Worm (Caenorhabditis elegans): ENCODE results near the gene C52B9.8.

DNA sequence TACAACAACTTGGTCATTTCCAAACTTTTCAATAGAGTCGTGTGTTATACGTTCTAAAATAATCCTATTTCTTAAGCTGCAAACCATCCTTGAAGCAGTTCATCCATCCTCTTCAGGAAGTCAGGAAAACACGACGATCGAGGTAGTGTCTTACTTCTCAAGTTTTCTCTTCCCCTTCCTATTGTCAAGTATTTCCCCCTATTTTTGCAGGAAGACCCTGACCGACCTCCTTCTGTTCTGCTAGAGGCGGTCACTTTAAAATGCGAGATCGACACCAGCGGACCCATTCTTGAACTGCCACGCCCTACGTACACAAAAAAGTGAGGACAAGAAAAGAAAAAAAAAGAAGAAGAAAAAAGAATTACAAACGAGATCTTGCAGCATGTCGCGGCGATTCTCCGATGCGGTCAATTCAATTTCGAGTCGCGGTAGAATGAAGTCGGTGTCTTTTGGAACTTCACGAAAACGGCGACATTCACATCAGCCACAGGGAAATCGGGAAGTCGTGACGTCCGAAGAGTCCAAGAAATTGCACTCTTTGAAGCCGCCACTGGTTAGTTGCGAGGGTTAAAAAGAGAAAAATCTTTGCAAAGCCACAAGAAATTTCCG lies 11.4 kb upstream of the C52B9.8 start:
- TF ChIP-seq skn-1 (tag; optimal IDR thresholded peaks at IDR 0.05) (no peak), egl-27 (tag; optimal IDR thresholded peaks at IDR 0.05) (no peak), madf-5 (GFP tag; IDR thresholded peaks at IDR 0.05) (no peak), tag-97 (GFP tag; IDR thresholded peaks at IDR 0.05) (no peak), lsy-2 (tag; optimal IDR thresholded peaks at IDR 0.05) (no peak), jun-1 (tag; optimal IDR thresholded peaks at IDR 0.05) (no peak), unc-39 (tag; optimal IDR thresholded peaks at IDR 0.05) (no peak), unc-62 (GFP tag; optimal IDR thresholded peaks at IDR 0.05 in 1 of 2) (peak in 1 of 2 experiments; percentile 78), unc-62 (tag; optimal IDR thresholded peaks at IDR 0.05) (no peak), hlh-11 (tag; optimal IDR thresholded peaks at IDR 0.05) (no peak), cey-2 (tag; optimal IDR thresholded peaks at IDR 0.05; ENCODE audit: borderline replicate concordance, insufficient read depth) (no peak)

Measured in whole organism, L4 larva.